Fruit fly (Drosophila melanogaster) whole organism, embryonic: ENCODE data around the gene Moe.

Experiments
- Abd-B ChIP-seq: fragments of 200-800 bp; sonication (Bioruptor generic); optimal IDR thresholded peaks from 2 replicates; lab custom pipeline; 2018; ENCODE audit warnings: missing biosample characterization, mild to moderate bottlenecking, missing genetic modification characterization, moderate library complexity
- Bgb ChIP-seq: fragments of 200-800 bp; sonication (Bioruptor generic); IDR thresholded peaks from 2 replicates; pipeline ENCODE4 v1.3.6; 2022; ENCODE audit warnings: missing biosample characterization, missing genetic modification characterization; ENCODE audit not compliant: partially characterized antibody
- Blimp-1 ChIP-seq: fragments of 200-800 bp; sonication (Bioruptor generic); optimal IDR thresholded peaks from 3 replicates; lab custom pipeline; 2018; ENCODE audit warnings: missing biosample characterization, missing genetic modification characterization, mild to moderate bottlenecking, moderate library complexity, missing genetic modification reagents
- CG10267 ChIP-seq: fragments of 200-800 bp; sonication (Bioruptor generic); optimal IDR thresholded peaks from 2 replicates; lab custom pipeline; 2018; ENCODE audit warnings: missing biosample characterization, mild to moderate bottlenecking, missing genetic modification characterization, moderate library complexity
- CG11696 ChIP-seq: fragments of 200-800 bp; sonication (Bioruptor generic); IDR thresholded peaks from 2 replicates; pipeline ENCODE4 v1.3.6; 2022; ENCODE audit warnings: missing biosample characterization, missing genetic modification characterization
- CG12236 ChIP-seq: fragments of 200-800 bp; sonication (Bioruptor generic); optimal IDR thresholded peaks from 2 replicates; lab custom pipeline; 2016; ENCODE audit warnings: missing biosample characterization, missing genetic modification characterization
- CG12299 ChIP-seq: fragments of 200-800 bp; sonication (Bioruptor generic); optimal IDR thresholded peaks from 2 replicates; lab custom pipeline; 2018; ENCODE audit warnings: missing biosample characterization, mild to moderate bottlenecking, missing genetic modification characterization
- CG15073 ChIP-seq: fragments of 200-800 bp; sonication (Bioruptor generic); optimal IDR thresholded peaks from 2 replicates; lab custom pipeline; 2016; ENCODE audit warnings: missing biosample characterization, missing genetic modification characterization
- CG1529 ChIP-seq: fragments of 200-800 bp; sonication (Bioruptor generic); optimal IDR thresholded peaks from 3 replicates; lab custom pipeline; 2018; ENCODE audit warnings: missing biosample characterization, missing genetic modification characterization
- CG16815 ChIP-seq: fragments of 200-800 bp; sonication (Bioruptor generic); optimal IDR thresholded peaks from 3 replicates; lab custom pipeline; 2017; ENCODE audit warnings: missing biosample characterization, mild to moderate bottlenecking, missing genetic modification characterization
- CG18262 ChIP-seq: fragments of 200-800 bp; optimal IDR thresholded peaks from 3 replicates; lab custom pipeline; 2019; ENCODE audit warnings: missing biosample characterization, mild to moderate bottlenecking, missing genetic modification characterization, moderate library complexity
- CG18619 ChIP-seq: fragments of 200-800 bp; sonication (Bioruptor generic); optimal IDR thresholded peaks from 3 replicates; lab custom pipeline; 2017; ENCODE audit warnings: missing biosample characterization, mild to moderate bottlenecking, missing genetic modification characterization
- CG2199 ChIP-seq: fragments of 200-800 bp; sonication (Bioruptor generic); IDR thresholded peaks from 3 replicates; pipeline ENCODE4 v1.3.6; 2022; ENCODE audit warnings: missing biosample characterization, missing genetic modification characterization
- CG2678 ChIP-seq: fragments of 200-800 bp; sonication (Bioruptor generic); optimal IDR thresholded peaks from 3 replicates; lab custom pipeline; 2019; ENCODE audit warnings: missing biosample characterization, mild to moderate bottlenecking, missing genetic modification characterization, moderate library complexity
- CG3838 ChIP-seq: fragments of 200-800 bp; sonication (Bioruptor generic); optimal IDR thresholded peaks from 3 replicates; lab custom pipeline; 2016; ENCODE audit warnings: missing biosample characterization, missing genetic modification characterization
- CG4360 ChIP-seq: fragments of 200-800 bp; sonication (Bioruptor generic); IDR thresholded peaks from 2 replicates; pipeline ENCODE4 v1.3.6; 2022; ENCODE audit warnings: missing biosample characterization, missing genetic modification characterization
- CG5180 ChIP-seq: fragments of 200-800 bp; sonication (Bioruptor generic); optimal IDR thresholded peaks from 3 replicates; lab custom pipeline; 2017; ENCODE audit warnings: missing biosample characterization, missing genetic modification characterization, mild to moderate bottlenecking, moderate library complexity, missing genetic modification reagents
- CG5953 ChIP-seq: fragments of 200-800 bp; sonication (Bioruptor generic); IDR thresholded peaks from 2 replicates; pipeline ENCODE4 v1.3.6; 2022; ENCODE audit warnings: missing biosample characterization, missing genetic modification characterization
- CG7786 ChIP-seq: fragments of 200-800 bp; sonication (Bioruptor generic); optimal IDR thresholded peaks from 2 replicates; lab custom pipeline; 2016; ENCODE audit warnings: missing biosample characterization, missing genetic modification characterization
- CG8765 ChIP-seq: fragments of 200-800 bp; sonication (Bioruptor generic); IDR thresholded peaks from 2 replicates; pipeline ENCODE4 v1.3.6; 2022; ENCODE audit warnings: missing biosample characterization, missing genetic modification characterization
- CrebB ChIP-seq: fragments of 200-800 bp; sonication (Bioruptor generic); optimal IDR thresholded peaks from 3 replicates; lab custom pipeline; 2018; ENCODE audit warnings: missing biosample characterization, mild to moderate bottlenecking, missing genetic modification characterization
- Gsc ChIP-seq: fragments of 200-800 bp; sonication (Bioruptor generic); IDR thresholded peaks from 2 replicates; pipeline ENCODE4 v1.3.6; 2022; ENCODE audit warnings: missing biosample characterization, missing genetic modification characterization
- H2.0 ChIP-seq: fragments of 200-800 bp; sonication (Bioruptor generic); IDR thresholded peaks from 2 replicates; pipeline ENCODE4 v1.3.6; 2022; ENCODE audit warnings: missing biosample characterization, missing genetic modification characterization
- HLHmδ ChIP-seq: fragments of 200-800 bp; sonication (Bioruptor generic); optimal IDR thresholded peaks from 2 replicates; lab custom pipeline; 2018; ENCODE audit warnings: missing biosample characterization, mild to moderate bottlenecking, missing genetic modification characterization, moderate library complexity
- Rfx ChIP-seq: fragments of 200-800 bp; sonication (Bioruptor generic); IDR thresholded peaks from 2 replicates; pipeline ENCODE4 v1.3.6; 2022; ENCODE audit warnings: missing biosample characterization, missing genetic modification characterization
- Sry-δ ChIP-seq: fragments of 200-800 bp; sonication (Bioruptor generic); optimal IDR thresholded peaks from 2 replicates; lab custom pipeline; 2016; ENCODE audit warnings: missing biosample characterization, missing genetic modification characterization
- TFAM ChIP-seq: fragments of 200-800 bp; sonication (Bioruptor generic); optimal IDR thresholded peaks from 2 replicates; lab custom pipeline; 2017; ENCODE audit warnings: missing biosample characterization, missing genetic modification characterization, inconsistent platforms
- ase ChIP-seq: fragments of 200-800 bp; sonication (Bioruptor generic); IDR thresholded peaks from 3 replicates; pipeline ENCODE4 v1.3.6; 2022; ENCODE audit warnings: missing biosample characterization, missing genetic modification characterization
- bab2 ChIP-seq: fragments of 200-800 bp; sonication (Bioruptor generic); optimal IDR thresholded peaks from 2 replicates; lab custom pipeline; 2016; ENCODE audit warnings: missing biosample characterization, missing genetic modification characterization
- caup ChIP-seq: fragments of 200-800 bp; sonication (Bioruptor generic); optimal IDR thresholded peaks from 3 replicates; lab custom pipeline; 2017; ENCODE audit warnings: missing biosample characterization, mild to moderate bottlenecking, missing genetic modification characterization, moderate library complexity; ENCODE audit not compliant: severe bottlenecking
- cg ChIP-seq: fragments of 200-800 bp; sonication (Bioruptor generic); optimal IDR thresholded peaks from 3 replicates; lab custom pipeline; 2019; ENCODE audit warnings: missing biosample characterization, mild to moderate bottlenecking, missing genetic modification characterization, moderate library complexity
- cwo ChIP-seq: fragments of 200-800 bp; sonication (Bioruptor generic); optimal IDR thresholded peaks from 3 replicates; lab custom pipeline; 2017; ENCODE audit warnings: missing biosample characterization, missing genetic modification characterization, mild to moderate bottlenecking, moderate library complexity, missing genetic modification reagents
- ems ChIP-seq: fragments of 200-800 bp; sonication (Bioruptor generic); optimal IDR thresholded peaks from 3 replicates; lab custom pipeline; 2016; ENCODE audit warnings: missing biosample characterization, missing genetic modification characterization
- fd96Cb ChIP-seq: fragments of 200-800 bp; sonication (Bioruptor generic); optimal IDR thresholded peaks from 2 replicates; lab custom pipeline; 2018; ENCODE audit warnings: missing biosample characterization, mild to moderate bottlenecking, missing genetic modification characterization, moderate library complexity
- fru ChIP-seq: fragments of >200 bp; optimal IDR thresholded peaks from 2 replicates; lab custom pipeline; 2017
- gcm ChIP-seq: fragments of 200-800 bp; sonication (Bioruptor generic); optimal IDR thresholded peaks from 2 replicates; lab custom pipeline; 2019; ENCODE audit warnings: missing biosample characterization, mild to moderate bottlenecking, missing genetic modification characterization, moderate library complexity
- gcm2 ChIP-seq: fragments of 200-800 bp; sonication (Bioruptor generic); optimal IDR thresholded peaks from 2 replicates; lab custom pipeline; 2016; ENCODE audit warnings: missing biosample characterization, missing genetic modification characterization
- grau ChIP-seq: fragments of 200-800 bp; optimal IDR thresholded peaks from 3 replicates; lab custom pipeline; 2019; ENCODE audit warnings: missing biosample characterization, mild to moderate bottlenecking, missing genetic modification characterization, moderate library complexity
- her ChIP-seq: fragments of 200-800 bp; sonication (Bioruptor generic); optimal IDR thresholded peaks from 2 replicates; lab custom pipeline; 2016; ENCODE audit warnings: missing biosample characterization, missing genetic modification characterization
- kah ChIP-seq: fragments of 200-800 bp; sonication (Bioruptor generic); optimal IDR thresholded peaks from 2 replicates; lab custom pipeline; 2018; ENCODE audit warnings: missing biosample characterization, mild to moderate bottlenecking, missing genetic modification characterization
- knrl ChIP-seq: fragments of 200-800 bp; sonication (Bioruptor generic); IDR thresholded peaks from 3 replicates; pipeline ENCODE4 v1.3.6; 2022; ENCODE audit warnings: missing biosample characterization, missing genetic modification characterization; ENCODE audit not compliant: partially characterized antibody
- p53 ChIP-seq: fragments of 200-800 bp; sonication (Bioruptor generic); optimal IDR thresholded peaks from 2 replicates; lab custom pipeline; 2016; ENCODE audit warnings: missing biosample characterization, missing genetic modification characterization
- phol ChIP-seq: fragments of 200-800 bp; sonication (Bioruptor generic); optimal IDR thresholded peaks from 3 replicates; lab custom pipeline; 2018; ENCODE audit warnings: missing biosample characterization, mild to moderate bottlenecking, missing genetic modification characterization, moderate library complexity
- ranshi ChIP-seq: fragments of 200-800 bp; sonication (Bioruptor generic); IDR thresholded peaks from 2 replicates; pipeline ENCODE4 v1.3.6; 2022; ENCODE audit warnings: missing biosample characterization, missing genetic modification characterization
- ro ChIP-seq: fragments of 200-800 bp; sonication (Bioruptor generic); IDR thresholded peaks from 2 replicates; pipeline ENCODE4 v1.3.6; 2022; ENCODE audit warnings: missing biosample characterization, missing genetic modification characterization
- shn ChIP-seq: fragments of 200-800 bp; sonication (Bioruptor generic); optimal IDR thresholded peaks from 3 replicates; lab custom pipeline; 2016; ENCODE audit warnings: missing biosample characterization, missing genetic modification characterization
- sr ChIP-seq: fragments of 200-800 bp; sonication (Bioruptor generic); IDR thresholded peaks from 3 replicates; pipeline ENCODE4 v1.3.6; 2022; ENCODE audit warnings: missing biosample characterization, missing genetic modification characterization
- sug ChIP-seq: fragments of 200-800 bp; optimal IDR thresholded peaks from 2 replicates; lab custom pipeline; 2019; ENCODE audit warnings: missing biosample characterization, mild to moderate bottlenecking, missing genetic modification characterization, moderate library complexity
- vnd ChIP-seq: fragments of 200-800 bp; sonication (Bioruptor generic); IDR thresholded peaks from 3 replicates; pipeline ENCODE4 v1.3.6; 2022; ENCODE audit warnings: missing biosample characterization, missing genetic modification characterization; ENCODE audit not compliant: partially characterized antibody
- z ChIP-seq: fragments of 200-800 bp; sonication (Bioruptor generic); IDR thresholded peaks from 3 replicates; pipeline ENCODE4 v1.3.6; 2022; ENCODE audit warnings: missing biosample characterization, missing genetic modification characterization
- zen ChIP-seq: fragments of 200-800 bp; sonication (Bioruptor generic); optimal IDR thresholded peaks from 3 replicates; lab custom pipeline; 2018; ENCODE audit warnings: missing biosample characterization, mild to moderate bottlenecking, missing genetic modification characterization, moderate library complexity

Moe gene

dm6 chrX:8896080-8896479 lies 2.1 kb downstream of the Moe start (continued):
- TF ChIP-seq grau (tag; lab: Kevin White, UChicago) (peak; percentile 93), ase (GFP tag; lab: Robert Waterston, UW) (peak; percentile 97), caup (GFP tag; lab: Kevin White, UChicago) (peak; percentile 94), CG8765 (GFP tag; lab: Robert Waterston, UW) (peak; percentile 83), CG18262 (tag; lab: Kevin White, UChicago) (peak; percentile 92), sr (GFP tag; lab: Robert Waterston, UW) (peak; percentile 90), CG16815 (peak; percentile 91), cg (GFP tag; lab: Kevin White, UChicago) (no peak), vnd (no peak), CG2199 (GFP tag; lab: Robert Waterston, UW) (peak; percentile 97), CG12236 (GFP tag; lab: Kevin White, UChicago) (peak; percentile 34), kah (peak; percentile 90), CG4360 (GFP tag; lab: Robert Waterston, UW) (peak; percentile 82), her (GFP tag; lab: Kevin White, UChicago) (peak; percentile 32), CG11696 (GFP tag; lab: Robert Waterston, UW) (peak; percentile 80), CG2678 (tag; lab: Kevin White, UChicago) (peak; percentile 96), Rfx (GFP tag; lab: Robert Waterston, UW) (peak; percentile 98), phol (tag; lab: Kevin White, UChicago) (peak; percentile 93), sug (tag; lab: Kevin White, UChicago) (peak; percentile 73), H2.0 (peak; percentile 96), fru (lab: Kevin White, UChicago) (no peak), CG7786 (peak; percentile 45), CG12299 (tag; lab: Kevin White, UChicago) (peak; percentile 84), TFAM (GFP tag; lab: Kevin White, UChicago) (peak; percentile 66), shn (GFP tag; lab: Kevin White, UChicago) (peak; percentile 48), Blimp-1 (GFP tag; lab: Kevin White, UChicago) (peak; percentile 91), CG3838 (GFP tag; lab: Kevin White, UChicago) (peak; percentile 77), cwo (peak; percentile 88), CG5953 (peak; percentile 93), ro (GFP tag; lab: Robert Waterston, UW) (peak; percentile 81), bab2 (peak; percentile 71), Bgb (no peak), gcm2 (GFP tag; lab: Kevin White, UChicago) (peak; percentile 68), ems (peak; percentile 85), HLHmδ (no peak), ranshi (GFP tag; lab: Robert Waterston, UW) (peak; percentile 93), gcm (GFP tag; lab: Kevin White, UChicago) (peak; percentile 90), fd96Cb (tag; lab: Kevin White, UChicago) (peak; percentile 94), knrl (GFP tag; lab: Robert Waterston, UW) (no peak), CG18619 (peak; percentile 90), CrebB (tag; lab: Kevin White, UChicago) (peak; percentile 93), CG5180 (GFP tag; lab: Kevin White, UChicago) (peak; percentile 85), zen (tag; lab: Kevin White, UChicago) (peak; percentile 90), Gsc (no peak; the same call in 1 of the 2 replicates), Abd-B (GFP tag; lab: Kevin White, UChicago) (peak; percentile 93), p53 (GFP tag; lab: Kevin White, UChicago) (no peak), CG15073 (GFP tag; lab: Kevin White, UChicago) (peak; percentile 61), CG10267 (tag; lab: Kevin White, UChicago) (peak; percentile 85), CG1529 (peak; percentile 90), Sry-δ (no peak), z (peak; percentile 70; the same call in 2 of the 3 replicates)
